Fruit fly (Drosophila melanogaster) whole organism, pupa: ENCODE results near the gene CG32767.

Experiments
- CG10348 ChIP-seq: fragments of 200-800 bp; sonication (Bioruptor generic); IDR thresholded peaks from 2 replicates; pipeline ENCODE4 v1.3.6; 2022; ENCODE audit warnings: missing biosample characterization, missing genetic modification characterization
- CG12605 ChIP-seq: fragments of 200-800 bp; sonication (Bioruptor generic); IDR thresholded peaks from 2 replicates; pipeline ENCODE4 v1.3.6; 2022; ENCODE audit warnings: missing biosample characterization, missing genetic modification characterization
- CG14655 ChIP-seq: fragments of 200-800 bp; sonication (Bioruptor generic); optimal IDR thresholded peaks from 3 replicates; lab custom pipeline; 2017; ENCODE audit warnings: mild to moderate bottlenecking, missing biosample characterization, missing genetic modification reagents, missing genetic modification characterization
- CG8159 ChIP-seq: fragments of 200-800 bp; sonication (Bioruptor generic); optimal IDR thresholded peaks from 3 replicates; lab custom pipeline; 2018; ENCODE audit warnings: missing biosample characterization, mild to moderate bottlenecking, missing genetic modification characterization, moderate library complexity
- EcR ChIP-seq: fragments of 200-800 bp; sonication (Bioruptor generic); optimal IDR thresholded peaks from 3 replicates; lab custom pipeline; 2019; ENCODE audit warnings: missing biosample characterization, missing genetic modification characterization, mild to moderate bottlenecking, moderate library complexity, missing genetic modification reagents
- Ets98B ChIP-seq: fragments of 200-800 bp; sonication (Bioruptor generic); IDR thresholded peaks from 2 replicates; pipeline ENCODE4 v1.3.6; 2022; ENCODE audit warnings: missing biosample characterization, missing genetic modification characterization

DNA sequence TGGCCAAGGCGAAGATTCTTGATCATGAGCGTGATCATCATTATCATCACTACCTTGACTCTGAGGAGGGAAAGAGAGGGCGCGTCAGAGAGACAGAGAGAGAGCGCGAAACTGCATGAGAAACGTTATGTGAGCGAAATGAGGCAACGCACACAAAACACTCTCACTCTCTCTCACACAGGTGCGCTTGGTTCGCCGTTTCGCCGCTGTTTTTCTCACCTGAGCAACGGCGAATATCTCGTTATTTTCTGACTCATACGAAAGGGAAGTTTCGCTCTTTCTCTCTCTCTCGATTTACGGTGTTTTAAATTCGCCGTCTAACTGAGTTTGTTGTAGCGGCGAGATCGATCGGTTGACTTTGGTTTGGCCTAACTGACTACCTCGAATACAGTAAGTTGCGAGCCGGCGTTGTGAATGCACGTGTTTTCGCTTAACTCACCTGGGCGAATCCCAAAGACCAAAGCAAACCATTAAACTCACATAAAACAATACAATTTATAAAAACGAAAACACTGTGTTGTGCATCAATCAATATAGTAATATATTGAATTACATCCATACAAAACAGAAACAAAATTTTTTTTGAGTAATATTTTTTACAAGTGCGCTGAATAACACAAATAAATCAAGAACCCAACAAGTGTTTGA lies 36.6 kb downstream of the CG32767 start, which contains the start of gene ovo:
- no peak for TF ChIP-seq CG8159
- TF ChIP-seq CG10348 = no peak
- no peak for TF ChIP-seq EcR
- no peak for TF ChIP-seq CG14655
- no peak for TF ChIP-seq Ets98B (GFP tag; lab: Robert Waterston, UW)
- TF ChIP-seq CG12605 (GFP tag; lab: Robert Waterston, UW) = no peak
